Worm (Caenorhabditis elegans) whole organism, L4 larva: ENCODE measurements around the gene dvc-1.

ENCODE experiments used
- D1046.2 ChIP-seq: fragments of 200-800 bp; sonication (Bioruptor generic); IDR thresholded peaks from 2 replicates; pipeline ENCODE4 v1.3.6; 2022; ENCODE audit warnings: missing genetic modification characterization, missing compliant biosample characterization
- F37D6.2 ChIP-seq: sonication (generic microtip); optimal IDR thresholded peaks from 2 replicates; lab custom pipeline; 2016; ENCODE audit warnings: mild to moderate bottlenecking, missing genetic modification characterization, missing compliant biosample characterization
- T26A8.4 ChIP-seq: fragments of 200-800 bp; sonication (Bioruptor generic); IDR thresholded peaks from 2 replicates; pipeline ENCODE4 v1.3.6; 2022; ENCODE audit warnings: missing genetic modification characterization, missing compliant biosample characterization
- Y5F2A.4 ChIP-seq: fragments of 200-800 bp; sonication (Bioruptor generic); optimal IDR thresholded peaks from 2 replicates; lab custom pipeline; 2018; ENCODE audit warnings: mild to moderate bottlenecking, missing genetic modification characterization, missing compliant biosample characterization
- Y75B8A.6 ChIP-seq: fragments of 200-800 bp; sonication (Bioruptor generic); IDR thresholded peaks from 2 replicates; pipeline ENCODE4 v1.3.6; 2022; ENCODE audit warnings: missing genetic modification reagents, missing genetic modification characterization, missing compliant biosample characterization
- ZK337.2 ChIP-seq: fragments of 200-800 bp; sonication (Bioruptor generic); IDR thresholded peaks from 2 replicates; pipeline ENCODE4 v1.3.6; 2022; ENCODE audit warnings: missing genetic modification reagents, missing genetic modification characterization, missing compliant biosample characterization
- aha-1 ChIP-seq: fragments of 150-350 bp; peaks from one replicate; lab custom pipeline; 2014; ENCODE audit warnings: missing biosample characterization, missing genetic modification characterization
- attf-4 ChIP-seq: sonication (generic microtip); optimal IDR thresholded peaks from 3 replicates; lab custom pipeline; 2017; ENCODE audit warnings: missing biosample characterization, missing genetic modification characterization
- ceh-28 ChIP-seq: fragments of 150-350 bp; optimal IDR thresholded peaks from 2 replicates; lab custom pipeline; 2014; ENCODE audit warnings: missing biosample characterization, missing genetic modification reagents, missing genetic modification characterization
- ceh-82 ChIP-seq: sonication (generic microtip); optimal IDR thresholded peaks from 2 replicates; lab custom pipeline; 2017; ENCODE audit warnings: missing biosample characterization, missing genetic modification characterization
- cey-2 ChIP-seq: sonication (generic microtip); optimal IDR thresholded peaks from 3 replicates; lab custom pipeline; 2017; ENCODE audit warnings: missing genetic modification characterization, mild to moderate bottlenecking, missing compliant biosample characterization, antibody characterized with exemption, borderline replicate concordance; ENCODE audit not compliant: insufficient read depth
- daf-19 ChIP-seq: fragments of 200-800 bp; sonication (Bioruptor generic); conservative IDR thresholded peaks from 2 replicates; pipeline ENCODE4 v1.3.6; 2022; ENCODE audit warnings: missing genetic modification characterization, missing compliant biosample characterization
- dmd-6 ChIP-seq: fragments of 200-800 bp; sonication (Bioruptor generic); IDR thresholded peaks from 2 replicates; pipeline ENCODE4 v1.3.6; 2022; ENCODE audit warnings: missing genetic modification reagents, missing genetic modification characterization, missing compliant biosample characterization
- fkh-10 ChIP-seq: fragments of 150-350 bp; optimal IDR thresholded peaks from 2 replicates; lab custom pipeline; 2014; ENCODE audit warnings: missing biosample characterization, missing genetic modification reagents, missing genetic modification characterization
- lin-13 ChIP-seq: fragments of 150-350 bp; optimal IDR thresholded peaks from 2 replicates; lab custom pipeline; 2014; ENCODE audit warnings: missing biosample characterization, missing genetic modification reagents, missing genetic modification characterization
- lin-15B ChIP-seq: fragments of 150-350 bp; sonication (generic microtip); optimal IDR thresholded peaks from 3 replicates; lab custom pipeline; 2014; ENCODE audit warnings: missing biosample characterization, missing genetic modification characterization
- lin-38 ChIP-seq: fragments of 200-800 bp; sonication (Bioruptor generic); IDR thresholded peaks from 2 replicates; pipeline ENCODE4 v1.3.6; 2022; ENCODE audit warnings: missing genetic modification reagents, missing genetic modification characterization, missing compliant biosample characterization
- madf-9 ChIP-seq: fragments of 200-800 bp; sonication (Bioruptor generic); conservative IDR thresholded peaks from 2 replicates; pipeline ENCODE4 v1.3.6; 2022; ENCODE audit warnings: missing genetic modification reagents, missing genetic modification characterization, missing compliant biosample characterization
- mxl-3 ChIP-seq: fragments of 200-800 bp; sonication (Bioruptor generic); optimal IDR thresholded peaks from 2 replicates; lab custom pipeline; 2018; ENCODE audit warnings: mild to moderate bottlenecking, missing genetic modification characterization, missing compliant biosample characterization
- nhr-102 ChIP-seq: sonication (generic microtip); optimal IDR thresholded peaks from 2 replicates; lab custom pipeline; 2016; ENCODE audit warnings: mild to moderate bottlenecking, missing genetic modification characterization, moderate library complexity, missing compliant biosample characterization
- nhr-11 ChIP-seq: fragments of 150-350 bp; optimal IDR thresholded peaks from 2 replicates; lab custom pipeline; 2014; ENCODE audit warnings: missing biosample characterization, missing genetic modification characterization
- nhr-237 ChIP-seq: sonication (generic microtip); optimal IDR thresholded peaks from 2 replicates; lab custom pipeline; 2017; ENCODE audit warnings: missing biosample characterization, missing genetic modification characterization
- nhr-25 ChIP-seq: sonication (generic microtip); optimal IDR thresholded peaks from 2 replicates; lab custom pipeline; 2017; ENCODE audit warnings: missing genetic modification characterization, mild to moderate bottlenecking, missing compliant biosample characterization, antibody characterized with exemption, moderate library complexity, borderline replicate concordance; ENCODE audit not compliant: insufficient read depth
- nhr-28 ChIP-seq: fragments of 150-350 bp; optimal IDR thresholded peaks from 2 replicates; lab custom pipeline; 2014; ENCODE audit warnings: missing biosample characterization, missing genetic modification characterization
- nhr-42 ChIP-seq: fragments of 200-800 bp; sonication (Bioruptor generic); IDR thresholded peaks from 2 replicates; pipeline ENCODE4 v1.3.6; 2022; ENCODE audit warnings: missing genetic modification characterization, missing compliant biosample characterization
- nhr-76 ChIP-seq: fragments of 150-350 bp; optimal IDR thresholded peaks from 2 replicates; lab custom pipeline; 2014; ENCODE audit warnings: missing biosample characterization, missing genetic modification characterization
- pqm-1 ChIP-seq: sonication (generic microtip); optimal IDR thresholded peaks from 2 replicates; lab custom pipeline; 2017; ENCODE audit warnings: missing biosample characterization, missing genetic modification characterization
- rbr-2 ChIP-seq: sonication (generic microtip); optimal IDR thresholded peaks from 2 replicates; lab custom pipeline; 2016; ENCODE audit warnings: missing genotype, missing genetic modification characterization, missing compliant biosample characterization
- saeg-2 ChIP-seq: fragments of 200-800 bp; sonication (Bioruptor generic); IDR thresholded peaks from 2 replicates; pipeline ENCODE4 v1.3.6; 2022; ENCODE audit warnings: missing genetic modification reagents, missing genetic modification characterization, missing compliant biosample characterization
- set-16 ChIP-seq: fragments of 200-800 bp; sonication (Bioruptor generic); IDR thresholded peaks from 2 replicates; pipeline ENCODE4 v1.3.6; 2022; ENCODE audit warnings: missing genetic modification reagents, missing genetic modification characterization, missing compliant biosample characterization
- spr-1 ChIP-seq: sonication (generic microtip); optimal IDR thresholded peaks from 2 replicates; lab custom pipeline; 2016; ENCODE audit warnings: mild to moderate bottlenecking, missing genetic modification characterization, missing compliant biosample characterization
- tag-97 ChIP-seq: fragments of 200-800 bp; sonication (Bioruptor generic); IDR thresholded peaks from 2 replicates; pipeline ENCODE4 v1.3.6; 2022; ENCODE audit warnings: missing genetic modification characterization, missing compliant biosample characterization
- unc-62 ChIP-seq, 3 experiments: fragments of 150-350 bp in 1 of 3; sonication (generic microtip); optimal IDR thresholded peaks in 2 of 3; peaks in 1 of 3; 1 replicate in 1 of 3; 2 replicates in 2 of 3; lab custom pipeline; 2014 to 2017; ENCODE audit warnings: missing biosample characterization in 3 of 3, missing genetic modification characterization in 3 of 3, missing genetic modification reagents in 3 of 3, missing genotype in 1 of 3
- vab-7 ChIP-seq: fragments of 200-800 bp; sonication (Bioruptor generic); IDR thresholded peaks from 2 replicates; pipeline ENCODE4 v1.3.6; 2022; ENCODE audit warnings: missing genetic modification reagents, missing genetic modification characterization, missing compliant biosample characterization
- zfp-2 ChIP-seq: sonication (generic microtip); optimal IDR thresholded peaks from 2 replicates; lab custom pipeline; 2016; ENCODE audit warnings: mild to moderate bottlenecking, missing genetic modification characterization, missing compliant biosample characterization
- ztf-11 ChIP-seq: fragments of 150-350 bp; optimal IDR thresholded peaks from 2 replicates; lab custom pipeline; 2014; ENCODE audit warnings: missing biosample characterization, missing genetic modification characterization
- ztf-7 ChIP-seq: fragments of 150-350 bp; optimal IDR thresholded peaks from 2 replicates; lab custom pipeline; 2014; ENCODE audit warnings: missing biosample characterization, missing genetic modification characterization

dvc-1 gene

DNA sequence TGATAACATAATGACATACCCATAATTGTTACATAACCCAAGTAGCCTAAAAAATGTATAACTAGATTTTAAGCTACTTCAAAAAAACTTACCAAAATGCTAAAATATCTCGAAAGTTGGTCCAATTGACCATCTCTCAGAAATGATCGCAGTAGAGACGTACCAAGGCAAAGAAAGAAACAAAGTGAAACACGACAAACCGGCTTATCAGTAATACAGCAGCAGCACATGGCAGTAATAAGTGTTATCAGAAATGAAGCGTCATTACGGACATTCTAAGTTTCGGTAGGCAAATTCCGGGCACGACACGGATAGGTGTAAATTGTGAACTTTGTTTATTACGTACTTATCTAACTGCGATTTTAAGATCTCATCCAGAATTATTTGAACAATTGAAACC, 26.4 kb upstream of the dvc-1 start, which contains the start of gene cln-3.1:
TSS of gene cln-3.1 (minus strand) at position 171 of the 400 bp plus-strand sequence.
- TF ChIP-seq dmd-6 (GFP tag; lab: Robert Waterston, UW) (peak; percentile 66), mxl-3 (GFP tag; lab: Kevin White, UChicago) (peak; percentile 81), nhr-28 (tag; lab: Kevin White, UChicago) (peak; percentile 37), F37D6.2 (no peak), madf-9 (GFP tag; lab: Robert Waterston, UW) (no peak), pqm-1 (tag; lab: Kevin White, UChicago) (peak; percentile 63), unc-62 (GFP tag; optimal IDR thresholded peaks at IDR 0.05 in 1 of 2; lab: Kevin White, UChicago) (peak in 1 of 2 experiments; percentile 10), unc-62 (tag; optimal IDR thresholded peaks at IDR 0.05; lab: Kevin White, UChicago) (no peak), daf-19 (no peak)

ce11 chrV:11263025-11263424, 23.9 kb upstream of the dvc-1 start, which contains the start of gene F07B10.4:
Gene F07B10.4, minus strand, starts transcription at chrV:11263125.
- TF ChIP-seq nhr-11 (tag; lab: Kevin White, UChicago) (no peak), lin-13 (GFP tag; lab: Kevin White, UChicago) (no peak), ZK337.2 (GFP tag; lab: Robert Waterston, UW) (no peak), vab-7 (GFP tag; lab: Robert Waterston, UW) (no peak), nhr-76 (no peak), madf-9 (GFP tag; lab: Robert Waterston, UW) (no peak), rbr-2 (tag; lab: Kevin White, UChicago) (no peak), lin-15B (tag; lab: Kevin White, UChicago) (no peak), set-16 (no peak), ztf-11 (no peak), ztf-7 (no peak), dmd-6 (GFP tag; lab: Robert Waterston, UW) (no peak), zfp-2 (tag; lab: Kevin White, UChicago) (no peak), lin-38 (GFP tag; lab: Robert Waterston, UW) (no peak), ceh-28 (tag; lab: Kevin White, UChicago) (no peak), nhr-102 (tag; lab: Kevin White, UChicago) (no peak), D1046.2 (GFP tag; lab: Robert Waterston, UW) (no peak), ceh-82 (tag; lab: Kevin White, UChicago) (no peak)

DNA sequence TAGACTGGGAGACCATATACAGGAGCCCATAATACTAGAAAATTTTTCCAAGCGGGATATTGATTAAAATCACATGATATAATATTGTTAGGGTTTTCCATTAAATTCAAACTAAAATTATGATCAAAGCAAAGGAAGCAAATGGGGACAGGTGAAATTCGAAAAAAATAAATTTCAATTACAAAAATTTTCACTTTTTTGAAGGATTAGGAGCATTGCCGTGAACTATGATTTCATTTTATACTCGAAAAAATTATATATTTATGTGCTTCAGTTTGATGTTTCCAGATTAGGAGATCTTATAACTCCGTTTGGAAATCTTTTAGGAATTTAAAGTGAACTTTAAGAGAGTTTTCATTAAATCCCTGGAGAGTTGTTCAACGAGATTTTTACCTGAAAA, 21.5 kb upstream of the dvc-1 start, which contains the start of gene F07B10.7:
TSS of gene F07B10.7 (minus strand) at position 101 of the 400 bp plus-strand sequence.
- TF ChIP-seq Y5F2A.4 (GFP tag; lab: Kevin White, UChicago) (no peak), spr-1 (tag; lab: Kevin White, UChicago) (no peak), fkh-10 (GFP tag; lab: Kevin White, UChicago) (no peak), nhr-42 (GFP tag; lab: Robert Waterston, UW) (no peak), aha-1 (tag; lab: Kevin White, UChicago) (no peak), tag-97 (GFP tag; lab: Robert Waterston, UW) (no peak), Y75B8A.6 (no peak), nhr-237 (no peak), madf-9 (GFP tag; lab: Robert Waterston, UW) (no peak), saeg-2 (GFP tag; lab: Robert Waterston, UW) (no peak), mxl-3 (GFP tag; lab: Kevin White, UChicago) (no peak), T26A8.4 (no peak), nhr-25 (no peak), attf-4 (no peak), cey-2 (tag; lab: Kevin White, UChicago) (no peak), ceh-82 (tag; lab: Kevin White, UChicago) (no peak), nhr-28 (tag; lab: Kevin White, UChicago) (no peak)
